Fruit fly (Drosophila melanogaster) whole organism, prepupa: ENCODE measurements around the gene Cbl.
A peak's percentile ranks its signal among the peaks of the same experiment; 100 is the strongest.

Experiments
- Blimp-1 ChIP-seq: fragments of 200-800 bp; sonication (Bioruptor generic); optimal IDR thresholded peaks from 3 replicates; lab custom pipeline; 2017; ENCODE audit warnings: missing biosample characterization, missing genetic modification characterization, mild to moderate bottlenecking, moderate library complexity, missing genetic modification reagents
- CG10631 ChIP-seq: fragments of 200-800 bp; sonication (Bioruptor generic); optimal IDR thresholded peaks from 2 replicates; lab custom pipeline; 2016; ENCODE audit warnings: missing biosample characterization, missing genetic modification characterization
- CG10669 ChIP-seq: fragments of 200-800 bp; sonication (Bioruptor generic); optimal IDR thresholded peaks from 3 replicates; lab custom pipeline; 2018; ENCODE audit warnings: missing biosample characterization, mild to moderate bottlenecking, missing genetic modification characterization, moderate library complexity
- CG11294 ChIP-seq: fragments of 200-800 bp; sonication (Bioruptor generic); IDR thresholded peaks from 2 replicates; pipeline ENCODE4 v1.3.6; 2022; ENCODE audit warnings: missing biosample characterization, missing genetic modification characterization
- CG11902 ChIP-seq: fragments of 200-800 bp; sonication (Bioruptor generic); optimal IDR thresholded peaks from 3 replicates; lab custom pipeline; 2016; ENCODE audit warnings: missing biosample characterization, missing genetic modification characterization
- CG15336 ChIP-seq: fragments of 200-800 bp; sonication (Bioruptor generic); IDR thresholded peaks from 2 replicates; pipeline ENCODE4 v1.3.6; 2022; ENCODE audit warnings: missing biosample characterization, missing genetic modification characterization
- CG1621 ChIP-seq: fragments of 200-800 bp; sonication (Bioruptor generic); optimal IDR thresholded peaks from 3 replicates; lab custom pipeline; 2018; ENCODE audit warnings: missing biosample characterization, mild to moderate bottlenecking, missing genetic modification characterization
- CG16779 ChIP-seq: fragments of 200-800 bp; sonication (Bioruptor generic); optimal IDR thresholded peaks from 3 replicates; lab custom pipeline; 2017; ENCODE audit warnings: missing biosample characterization, mild to moderate bottlenecking, missing genetic modification characterization
- CG31627 ChIP-seq: fragments of 200-800 bp; sonication (Bioruptor generic); optimal IDR thresholded peaks from 3 replicates; lab custom pipeline; 2016; ENCODE audit warnings: missing biosample characterization, missing genetic modification characterization
- CG32006 ChIP-seq: fragments of 200-800 bp; sonication (Bioruptor generic); optimal IDR thresholded peaks from 3 replicates; lab custom pipeline; 2017; ENCODE audit warnings: missing biosample characterization, mild to moderate bottlenecking, missing genetic modification characterization
- CG34406 ChIP-seq: fragments of 200-800 bp; sonication (Bioruptor generic); optimal IDR thresholded peaks from 3 replicates; lab custom pipeline; 2016; ENCODE audit warnings: missing biosample characterization, missing genetic modification characterization
- CG3919 ChIP-seq: fragments of 200-800 bp; sonication (Bioruptor generic); optimal IDR thresholded peaks from 3 replicates; lab custom pipeline; 2016; ENCODE audit warnings: missing biosample characterization, missing genetic modification characterization
- CG4318 ChIP-seq: fragments of 200-800 bp; sonication (Bioruptor generic); optimal IDR thresholded peaks from 3 replicates; lab custom pipeline; 2017; ENCODE audit warnings: missing biosample characterization, mild to moderate bottlenecking, missing genetic modification characterization
- CG6276 ChIP-seq: fragments of 200-800 bp; sonication (Bioruptor generic); optimal IDR thresholded peaks from 2 replicates; lab custom pipeline; 2017; ENCODE audit warnings: missing biosample characterization, mild to moderate bottlenecking, missing genetic modification characterization
- CG6792 ChIP-seq: fragments of 200-800 bp; sonication (Bioruptor generic); optimal IDR thresholded peaks from 3 replicates; lab custom pipeline; 2016; ENCODE audit warnings: missing biosample characterization, missing genetic modification characterization
- CG6854 ChIP-seq: fragments of 200-800 bp; sonication (Bioruptor generic); optimal IDR thresholded peaks from 2 replicates; lab custom pipeline; 2017; ENCODE audit warnings: missing biosample characterization, mild to moderate bottlenecking, missing genetic modification characterization
- CG7368 ChIP-seq: fragments of 200-800 bp; sonication (Bioruptor generic); optimal IDR thresholded peaks from 3 replicates; lab custom pipeline; 2016; ENCODE audit warnings: missing biosample characterization, missing genetic modification characterization
- CG8119 ChIP-seq: fragments of 200-800 bp; sonication (Bioruptor generic); IDR thresholded peaks from 3 replicates; pipeline ENCODE4 v1.3.6; 2022; ENCODE audit warnings: missing biosample characterization, missing genetic modification characterization
- CG8319 ChIP-seq: fragments of 200-800 bp; sonication (Bioruptor generic); optimal IDR thresholded peaks from 3 replicates; lab custom pipeline; 2016; ENCODE audit warnings: missing biosample characterization, missing genetic modification characterization
- CG8632 ChIP-seq: fragments of 200-800 bp; sonication (Bioruptor generic); optimal IDR thresholded peaks from 3 replicates; lab custom pipeline; 2016; ENCODE audit warnings: missing biosample characterization, missing genetic modification characterization
- Eip75B ChIP-seq: fragments of 200-800 bp; sonication (Bioruptor generic); optimal IDR thresholded peaks from 3 replicates; lab custom pipeline; 2016; ENCODE audit warnings: missing biosample characterization, missing genetic modification characterization
- Eip78C ChIP-seq: fragments of 200-800 bp; sonication (Bioruptor generic); peaks from one replicate; lab custom pipeline; 2016; ENCODE audit warnings: missing biosample characterization, missing genetic modification characterization
- Eip93F ChIP-seq: fragments of 200-800 bp; sonication (Bioruptor generic); optimal IDR thresholded peaks from 2 replicates; lab custom pipeline; 2016; ENCODE audit warnings: missing biosample characterization, mild to moderate bottlenecking, missing genetic modification characterization
- Ets21C ChIP-seq: fragments of 200-800 bp; sonication (Bioruptor generic); optimal IDR thresholded peaks from 3 replicates; lab custom pipeline; 2016; ENCODE audit warnings: missing biosample characterization, missing genetic modification characterization
- Ets96B ChIP-seq: fragments of 200-800 bp; optimal IDR thresholded peaks from 2 replicates; lab custom pipeline; 2019; ENCODE audit warnings: missing biosample characterization, mild to moderate bottlenecking, missing genetic modification characterization, moderate library complexity
- Hr38 ChIP-seq: sonication (Bioruptor generic); optimal IDR thresholded peaks from 2 replicates; lab custom pipeline; 2016; ENCODE audit warnings: missing biosample characterization, missing genetic modification characterization
- Hr39 ChIP-seq: fragments of 200-800 bp; sonication (Bioruptor generic); optimal IDR thresholded peaks from 2 replicates; lab custom pipeline; 2016; ENCODE audit warnings: missing biosample characterization, missing genetic modification characterization
- Hr4 ChIP-seq: fragments of 200-800 bp; sonication (Bioruptor generic); optimal IDR thresholded peaks from 3 replicates; lab custom pipeline; 2016; ENCODE audit warnings: missing biosample characterization, missing genetic modification characterization
- Lpt ChIP-seq: fragments of 200-800 bp; sonication (Bioruptor generic); optimal IDR thresholded peaks from 3 replicates; lab custom pipeline; 2016; ENCODE audit warnings: missing biosample characterization, missing genetic modification characterization
- Met ChIP-seq: fragments of 200-800 bp; sonication (Bioruptor generic); optimal IDR thresholded peaks from 3 replicates; lab custom pipeline; 2016; ENCODE audit warnings: missing biosample characterization, missing genetic modification characterization
- OdsH ChIP-seq: fragments of 200-800 bp; sonication (Bioruptor generic); optimal IDR thresholded peaks from 3 replicates; lab custom pipeline; 2016; ENCODE audit warnings: missing biosample characterization, missing genetic modification characterization
- Sox102F ChIP-seq: fragments of 200-800 bp; sonication (Bioruptor generic); optimal IDR thresholded peaks from 2 replicates; lab custom pipeline; 2016; ENCODE audit warnings: missing biosample characterization, mild to moderate bottlenecking, missing genetic modification characterization
- Sox14 ChIP-seq: fragments of 200-800 bp; sonication (Bioruptor generic); optimal IDR thresholded peaks from 3 replicates; lab custom pipeline; 2016; ENCODE audit warnings: missing biosample characterization, missing genetic modification characterization
- Sox15 ChIP-seq: fragments of 200-800 bp; sonication (Bioruptor generic); optimal IDR thresholded peaks from 3 replicates; lab custom pipeline; 2016; ENCODE audit warnings: missing biosample characterization, missing genetic modification characterization
- achi ChIP-seq: fragments of 200-800 bp; sonication (Bioruptor generic); optimal IDR thresholded peaks from 3 replicates; lab custom pipeline; 2016; ENCODE audit warnings: missing biosample characterization, missing genetic modification characterization
- acj6 ChIP-seq: fragments of 200-800 bp; sonication (Bioruptor generic); optimal IDR thresholded peaks from 3 replicates; lab custom pipeline; 2016; ENCODE audit warnings: missing biosample characterization, missing genetic modification characterization
- cyc ChIP-seq: fragments of 200-800 bp; sonication (Bioruptor generic); optimal IDR thresholded peaks from 3 replicates; lab custom pipeline; 2016; ENCODE audit warnings: missing biosample characterization, missing genetic modification characterization
- dac ChIP-seq: fragments of 200-800 bp; sonication (Bioruptor generic); optimal IDR thresholded peaks from 2 replicates; lab custom pipeline; 2017; ENCODE audit warnings: missing biosample characterization, mild to moderate bottlenecking, missing genetic modification characterization
- dsx ChIP-seq: fragments of 200-800 bp; optimal IDR thresholded peaks from 3 replicates; lab custom pipeline; 2019; ENCODE audit warnings: missing biosample characterization, mild to moderate bottlenecking, missing genetic modification characterization, moderate library complexity; ENCODE audit not compliant: poor library complexity, severe bottlenecking
- eg ChIP-seq: fragments of 200-800 bp; sonication (Bioruptor generic); IDR thresholded peaks from 3 replicates; pipeline ENCODE4 v1.3.6; 2022; ENCODE audit warnings: missing biosample characterization, missing genetic modification characterization
- esn ChIP-seq: fragments of 200-800 bp; sonication (Bioruptor generic); optimal IDR thresholded peaks from 2 replicates; lab custom pipeline; 2016; ENCODE audit warnings: missing biosample characterization, mild to moderate bottlenecking, missing genetic modification characterization, moderate library complexity
- fd59A ChIP-seq: fragments of 200-800 bp; sonication (Bioruptor generic); optimal IDR thresholded peaks from 2 replicates; lab custom pipeline; 2017; ENCODE audit warnings: missing biosample characterization, mild to moderate bottlenecking, missing genetic modification characterization, missing genetic modification reagents
- fd85E ChIP-seq: fragments of 200-800 bp; sonication (Bioruptor generic); optimal IDR thresholded peaks from 3 replicates; lab custom pipeline; 2016; ENCODE audit warnings: missing biosample characterization, missing genetic modification characterization
- lz ChIP-seq: fragments of 200-800 bp; sonication (Bioruptor generic); optimal IDR thresholded peaks from 3 replicates; lab custom pipeline; 2016; ENCODE audit warnings: missing biosample characterization, missing genetic modification characterization
- net ChIP-seq: fragments of 200-800 bp; sonication (Bioruptor generic); optimal IDR thresholded peaks from 3 replicates; lab custom pipeline; 2016; ENCODE audit warnings: missing biosample characterization, missing genetic modification characterization
- pdm3 ChIP-seq: fragments of 200-800 bp; sonication (Bioruptor generic); optimal IDR thresholded peaks from 3 replicates; lab custom pipeline; 2016; ENCODE audit warnings: missing biosample characterization, missing genetic modification characterization
- spab ChIP-seq: fragments of 200-800 bp; sonication (Bioruptor generic); optimal IDR thresholded peaks from 2 replicates; lab custom pipeline; 2017; ENCODE audit warnings: missing biosample characterization, mild to moderate bottlenecking, missing genetic modification characterization, missing genetic modification reagents
- ss ChIP-seq, 2 experiments: fragments of 200-800 bp; sonication (Bioruptor generic); optimal IDR thresholded peaks; 2 replicates in 1 of 2; 3 replicates in 1 of 2; lab custom pipeline; 2017 to 2018; ENCODE audit warnings: mild to moderate bottlenecking in 2 of 2, missing biosample characterization in 2 of 2, missing genetic modification characterization in 2 of 2, moderate library complexity in 1 of 2
- topi ChIP-seq: fragments of 200-800 bp; sonication (Bioruptor generic); optimal IDR thresholded peaks from 3 replicates; lab custom pipeline; 2016; ENCODE audit warnings: missing biosample characterization, missing genetic modification characterization
- vri ChIP-seq: fragments of 200-800 bp; sonication (Bioruptor generic); optimal IDR thresholded peaks from 3 replicates; lab custom pipeline; 2016; ENCODE audit warnings: missing biosample characterization, mild to moderate bottlenecking, missing genetic modification characterization

The Cbl gene

dm6 chr3L:8457866-8458766, 33.4 kb downstream of the Cbl start:
- TF ChIP-seq CG8319 (GFP tag; lab: Kevin White, UChicago) (peak; percentile 86), Sox14 (peak; percentile 93), eg (GFP tag; lab: Robert Waterston, UW) (peak; percentile 97), esn (GFP tag; lab: Kevin White, UChicago) (peak; percentile 91), Hr39 (GFP tag; lab: Kevin White, UChicago) (peak; percentile 89), CG11294 (GFP tag; lab: Robert Waterston, UW) (peak; percentile 89), CG8632 (peak; percentile 93), Blimp-1 (GFP tag; lab: Kevin White, UChicago) (peak; percentile 48), fd59A (peak; percentile 89), CG34406 (peak; percentile 91), Hr4 (GFP tag; lab: Kevin White, UChicago) (peak; percentile 98), OdsH (peak; percentile 96), CG6854 (peak; percentile 70), dac (GFP tag; lab: Kevin White, UChicago) (peak; percentile 93), Sox102F (GFP tag; lab: Kevin White, UChicago) (peak; percentile 87), lz (GFP tag; lab: Kevin White, UChicago) (peak; percentile 89), CG10631 (GFP tag; lab: Kevin White, UChicago) (peak; percentile 95), CG6276 (GFP tag; lab: Kevin White, UChicago) (peak; percentile 95), CG6792 (peak; percentile 90), CG10669 (GFP tag; lab: Kevin White, UChicago) (peak; percentile 95), CG15336 (GFP tag; lab: Robert Waterston, UW) (peak; percentile 98), Ets96B (peak; percentile 96), fd85E (GFP tag; lab: Kevin White, UChicago) (peak; percentile 66), Lpt (peak; percentile 95), acj6 (peak; percentile 95), Eip75B (peak; percentile 95), pdm3 (GFP tag; lab: Kevin White, UChicago) (peak; percentile 96), CG32006 (GFP tag; lab: Kevin White, UChicago) (peak; percentile 98), CG7368 (peak; percentile 91), Ets21C (peak; percentile 75), Eip78C (GFP tag; lab: Kevin White, UChicago) (peak; percentile 98), spab (peak; percentile 92), vri (GFP tag; lab: Kevin White, UChicago) (peak; percentile 61), CG3919 (GFP tag; lab: Kevin White, UChicago) (peak; percentile 96), cyc (GFP tag; lab: Kevin White, UChicago) (peak; percentile 90), Hr38 (GFP tag; lab: Kevin White, UChicago) (peak; percentile 53), net (GFP tag; lab: Kevin White, UChicago) (peak; percentile 94), topi (peak; percentile 89), Met (peak; percentile 89), achi (GFP tag; lab: Kevin White, UChicago) (peak; percentile 94), CG16779 (tag; lab: Kevin White, UChicago) (peak; percentile 91), CG8119 (GFP tag; lab: Robert Waterston, UW) (peak; percentile 98), Sox15 (GFP tag; lab: Kevin White, UChicago) (peak; percentile 84), Eip93F (GFP tag; lab: Kevin White, UChicago) (peak; percentile 9), CG1621 (peak; percentile 89), ss (GFP tag; optimal IDR thresholded peaks at IDR 0.05; lab: Kevin White, UChicago) (peak; percentile 89 to 94), dsx (GFP tag; lab: Kevin White, UChicago) (peak; percentile 89), CG31627 (GFP tag; lab: Kevin White, UChicago) (peak; percentile 88), CG11902 (GFP tag; lab: Kevin White, UChicago) (peak; percentile 85), CG4318 (peak; percentile 95)
